Worm (Caenorhabditis elegans) whole organism, late embryonic: ENCODE measurements around the gene F19C7.8.

Source experiments
- K02D7.2 ChIP-seq: sonication (generic microtip); optimal IDR thresholded peaks from 2 replicates; lab custom pipeline; 2017; ENCODE audit warnings: mild to moderate bottlenecking, missing genetic modification characterization, missing compliant biosample characterization
- K09A11.1 ChIP-seq: sonication (generic microtip); optimal IDR thresholded peaks from 2 replicates; lab custom pipeline; 2017; ENCODE audit warnings: antibody characterized with exemption, mild to moderate bottlenecking, missing genetic modification characterization, missing compliant biosample characterization; ENCODE audit not compliant: insufficient read depth
- ahr-1 ChIP-seq: sonication (generic microtip); optimal IDR thresholded peaks from 2 replicates; lab custom pipeline; 2016; ENCODE audit warnings: missing genetic modification characterization, missing compliant biosample characterization
- ceh-14 ChIP-seq: sonication (generic microtip); optimal IDR thresholded peaks from 2 replicates; lab custom pipeline; 2016; ENCODE audit warnings: missing genotype, missing genetic modification characterization, missing compliant biosample characterization
- ceh-18 ChIP-seq: sonication (generic microtip); optimal IDR thresholded peaks from 2 replicates; lab custom pipeline; 2016; ENCODE audit warnings: missing genetic modification characterization, missing compliant biosample characterization
- ceh-19 ChIP-seq: fragments of 200-800 bp; sonication (Bioruptor generic); optimal IDR thresholded peaks from 2 replicates; lab custom pipeline; 2018; ENCODE audit warnings: mild to moderate bottlenecking, missing genetic modification characterization, missing compliant biosample characterization
- ceh-24 ChIP-seq: sonication (generic microtip); optimal IDR thresholded peaks from 2 replicates; lab custom pipeline; 2016; ENCODE audit warnings: mild to moderate bottlenecking, missing genetic modification characterization, missing compliant biosample characterization
- ceh-30 ChIP-seq: fragments of 150-350 bp; optimal IDR thresholded peaks from 2 replicates; lab custom pipeline; 2014; ENCODE audit warnings: missing biosample characterization, missing genetic modification characterization
- ceh-48 ChIP-seq: sonication (generic microtip); optimal IDR thresholded peaks from 2 replicates; lab custom pipeline; 2016; ENCODE audit warnings: missing genetic modification characterization, inconsistent platforms, missing compliant biosample characterization
- ceh-6 ChIP-seq: fragments of 200-800 bp; sonication (Bioruptor generic); optimal IDR thresholded peaks from 2 replicates; lab custom pipeline; 2018; ENCODE audit warnings: mild to moderate bottlenecking, missing genetic modification characterization, missing compliant biosample characterization
- dmd-4 ChIP-seq: sonication (generic microtip); optimal IDR thresholded peaks from 2 replicates; lab custom pipeline; 2016; ENCODE audit warnings: borderline replicate concordance, missing genetic modification characterization, missing compliant biosample characterization
- dve-1 ChIP-seq: sonication (generic microtip); optimal IDR thresholded peaks from 2 replicates; lab custom pipeline; 2017; ENCODE audit warnings: antibody characterized with exemption, mild to moderate bottlenecking, missing genetic modification characterization, missing compliant biosample characterization
- elt-2 ChIP-seq: sonication (generic microtip); optimal IDR thresholded peaks from 2 replicates; lab custom pipeline; 2016; ENCODE audit warnings: missing genetic modification reagents, missing genetic modification characterization, missing compliant biosample characterization
- eyg-1 ChIP-seq: sonication (generic microtip); optimal IDR thresholded peaks from 2 replicates; lab custom pipeline; 2016; ENCODE audit warnings: missing genotype, missing genetic modification characterization, missing compliant biosample characterization
- fkh-10 ChIP-seq: fragments of 150-350 bp; optimal IDR thresholded peaks from 2 replicates; lab custom pipeline; 2014; ENCODE audit warnings: missing biosample characterization, missing genetic modification reagents, missing genetic modification characterization
- fkh-6 ChIP-seq: sonication (generic microtip); optimal IDR thresholded peaks from 2 replicates; lab custom pipeline; 2016; ENCODE audit warnings: missing genetic modification characterization, missing compliant biosample characterization
- gmeb-2 ChIP-seq: sonication (generic microtip); optimal IDR thresholded peaks from 2 replicates; lab custom pipeline; 2016; ENCODE audit warnings: missing genetic modification characterization, inconsistent platforms, missing compliant biosample characterization
- lim-6 ChIP-seq: sonication (generic microtip); optimal IDR thresholded peaks from 2 replicates; lab custom pipeline; 2016; ENCODE audit warnings: missing genetic modification characterization, missing compliant biosample characterization
- nfya-1 ChIP-seq: sonication (generic microtip); optimal IDR thresholded peaks from 2 replicates; lab custom pipeline; 2017; ENCODE audit warnings: missing genetic modification characterization, mild to moderate bottlenecking, missing compliant biosample characterization, antibody characterized with exemption, moderate library complexity
- npax-4 ChIP-seq: sonication (generic microtip); optimal IDR thresholded peaks from 2 replicates; lab custom pipeline; 2016; ENCODE audit warnings: missing genetic modification characterization, missing compliant biosample characterization
- pat-9 ChIP-seq: fragments of 200-800 bp; sonication (Bioruptor generic); optimal IDR thresholded peaks from 2 replicates; lab custom pipeline; 2018; ENCODE audit warnings: mild to moderate bottlenecking, missing genetic modification characterization, moderate library complexity, missing compliant biosample characterization
- pha-2 ChIP-seq: sonication (generic microtip); optimal IDR thresholded peaks from 2 replicates; lab custom pipeline; 2017; ENCODE audit warnings: mild to moderate bottlenecking, missing genetic modification characterization, missing compliant biosample characterization
- pha-4 ChIP-seq: fragments of 150-350 bp; optimal IDR thresholded peaks from 2 replicates; lab custom pipeline; 2018; ENCODE audit warnings: missing biosample characterization, missing genetic modification reagents, missing genetic modification characterization
- pqm-1 ChIP-seq: sonication (generic microtip); optimal IDR thresholded peaks from 2 replicates; lab custom pipeline; 2016; ENCODE audit warnings: missing genetic modification characterization, missing compliant biosample characterization
- pros-1 ChIP-seq: fragments of 150-350 bp; optimal IDR thresholded peaks from 2 replicates; lab custom pipeline; 2014; ENCODE audit warnings: missing biosample characterization, missing genetic modification reagents, missing genetic modification characterization
- ref-2 ChIP-seq: sonication (generic microtip); optimal IDR thresholded peaks from 2 replicates; lab custom pipeline; 2016; ENCODE audit warnings: missing genetic modification characterization, missing compliant biosample characterization
- rnt-1 ChIP-seq: sonication (generic microtip); optimal IDR thresholded peaks from 2 replicates; lab custom pipeline; 2016; ENCODE audit warnings: missing genetic modification characterization, missing compliant biosample characterization
- sox-4 ChIP-seq: sonication (generic microtip); optimal IDR thresholded peaks from 2 replicates; lab custom pipeline; 2017; ENCODE audit warnings: mild to moderate bottlenecking, missing genetic modification characterization, inconsistent platforms, missing compliant biosample characterization
- syd-9 ChIP-seq: sonication (generic microtip); optimal IDR thresholded peaks from 2 replicates; lab custom pipeline; 2016; ENCODE audit warnings: mild to moderate bottlenecking, missing genetic modification characterization, moderate library complexity, missing compliant biosample characterization
- tbx-2 ChIP-seq: sonication (generic microtip); optimal IDR thresholded peaks from 2 replicates; lab custom pipeline; 2016; ENCODE audit warnings: missing genetic modification characterization, missing compliant biosample characterization
- unc-42 ChIP-seq: sonication (generic microtip); optimal IDR thresholded peaks from 2 replicates; lab custom pipeline; 2016; ENCODE audit warnings: missing genotype, missing genetic modification characterization, missing compliant biosample characterization
- unc-55 ChIP-seq: sonication (generic microtip); optimal IDR thresholded peaks from 2 replicates; lab custom pipeline; 2017; ENCODE audit warnings: missing biosample characterization, missing genetic modification reagents, missing genetic modification characterization
- unc-86 ChIP-seq: sonication (generic microtip); optimal IDR thresholded peaks from 2 replicates; lab custom pipeline; 2016; ENCODE audit warnings: missing genetic modification characterization, missing compliant biosample characterization
- ztf-16 ChIP-seq: sonication (generic microtip); optimal IDR thresholded peaks from 2 replicates; lab custom pipeline; 2017; ENCODE audit warnings: missing genetic modification characterization, missing compliant biosample characterization

Gene F19C7.8

ce11 chrIV:4605608-4606007 is 32.3 kb downstream of the F19C7.8 start, which contains the start of gene nspg-10:
nspg-10 (plus strand) TSS chrIV:4605786.
- TF ChIP-seq sox-4 (tag; lab: Kevin White, UChicago) (no peak), ceh-18 (no peak), eyg-1 (tag; lab: Kevin White, UChicago) (no peak), elt-2 (no peak), ceh-24 (no peak), dve-1 (tag; lab: Kevin White, UChicago) (no peak), gmeb-2 (tag; lab: Kevin White, UChicago) (no peak), unc-55 (GFP tag; lab: Kevin White, UChicago) (no peak), syd-9 (tag; lab: Kevin White, UChicago) (no peak), ceh-6 (GFP tag; lab: Kevin White, UChicago) (no peak), pha-2 (tag; lab: Kevin White, UChicago) (no peak), pqm-1 (tag; lab: Kevin White, UChicago) (no peak), ztf-16 (no peak), ceh-48 (tag; lab: Kevin White, UChicago) (no peak)

ce11 chrIV:4602565-4602964 is 35.3 kb downstream of the F19C7.8 start, which contains the start of gene F19C7.4:
F19C7.4 (plus strand) TSS chrIV:4602865.
- no peak for TF ChIP-seq tbx-2 (tag; lab: Kevin White, UChicago)
- no peak for TF ChIP-seq ahr-1 (tag; lab: Kevin White, UChicago)
- TF ChIP-seq rnt-1: no peak
- no peak for TF ChIP-seq fkh-10 (GFP tag; lab: Kevin White, UChicago)
- TF ChIP-seq ceh-14 (tag; lab: Kevin White, UChicago): no peak
- TF ChIP-seq K09A11.1: no peak

- TF ChIP-seq elt-2 (peak; percentile 24), ahr-1 (tag; lab: Kevin White, UChicago) (no peak)
Measured at ce11 chrIV:4599352-4600004, 38.4 kb downstream of the F19C7.8 start, which contains the start of gene F19C7.2. F19C7.2 (plus strand) TSS chrIV:4599954.

ce11 chrIV:4596824-4597223 is 41.1 kb downstream of the F19C7.8 start, which contains the start of gene F19C7.3:
F19C7.3 (plus strand) TSS chrIV:4597124.
- TF ChIP-seq fkh-6 (tag; lab: Kevin White, UChicago): no peak
- TF ChIP-seq pros-1 (tag; lab: Kevin White, UChicago): no peak
- no peak for TF ChIP-seq tbx-2 (tag; lab: Kevin White, UChicago)
- no peak for TF ChIP-seq rnt-1
- TF ChIP-seq pat-9: no peak
- no peak for TF ChIP-seq dve-1 (tag; lab: Kevin White, UChicago)
- TF ChIP-seq unc-42 (tag; lab: Kevin White, UChicago): no peak
- TF ChIP-seq syd-9 (tag; lab: Kevin White, UChicago): no peak
- no peak for TF ChIP-seq dmd-4 (tag; lab: Kevin White, UChicago)
- no peak for TF ChIP-seq lim-6 (tag; lab: Kevin White, UChicago)
- TF ChIP-seq ceh-18: no peak
- TF ChIP-seq nfya-1: no peak
- no peak for TF ChIP-seq pqm-1 (tag; lab: Kevin White, UChicago)
- TF ChIP-seq npax-4 (tag; lab: Kevin White, UChicago): no peak

ce11 chrIV:4588408-4588807 is 49.5 kb downstream of the F19C7.8 start:
- TF ChIP-seq dmd-4 (tag; lab: Kevin White, UChicago): no peak
- peak; percentile 13 for TF ChIP-seq rnt-1
- no peak for TF ChIP-seq K02D7.2 (tag; lab: Kevin White, UChicago)
- no peak for TF ChIP-seq unc-86 (tag; lab: Kevin White, UChicago)
- TF ChIP-seq pha-2 (tag; lab: Kevin White, UChicago): peak; percentile 58
- TF ChIP-seq npax-4 (tag; lab: Kevin White, UChicago): no peak
- TF ChIP-seq ref-2 (tag; lab: Kevin White, UChicago): peak; percentile 57
- peak; percentile 14 for TF ChIP-seq ceh-19 (GFP tag; lab: Kevin White, UChicago)
- no peak for TF ChIP-seq ceh-30 (tag; lab: Kevin White, UChicago)
- TF ChIP-seq pha-4: no peak
